Worm (Caenorhabditis elegans): ENCODE results near the gene lon-8.

DNA sequence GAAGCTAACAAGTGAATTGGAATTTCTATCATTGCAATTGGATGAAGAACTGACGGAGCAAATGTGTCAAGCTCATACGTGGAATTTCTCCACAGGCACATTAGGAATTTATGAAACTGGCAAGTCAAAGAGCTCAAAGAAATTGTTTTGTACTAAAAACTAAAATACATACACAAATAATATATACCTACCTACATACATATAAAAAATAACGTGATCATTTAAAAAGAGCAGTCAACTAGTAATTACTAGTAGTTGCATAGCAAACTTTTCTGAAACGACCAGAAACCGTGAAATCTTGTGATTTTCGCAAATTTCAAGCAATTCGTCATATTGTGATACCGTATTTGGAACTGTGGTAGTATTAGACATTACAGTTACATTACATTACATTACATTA lies 12.9 kb upstream of the lon-8 start, which contains the start of gene srh-133:
- TF ChIP-seq W03F9.2 (tag; optimal IDR thresholded peaks at IDR 0.05) (no peak), him-1 (tag; optimal IDR thresholded peaks at IDR 0.05) (no peak)
